Worm (Caenorhabditis elegans): Measurements from ENCODE around the gene F49C5.7.

DNA sequence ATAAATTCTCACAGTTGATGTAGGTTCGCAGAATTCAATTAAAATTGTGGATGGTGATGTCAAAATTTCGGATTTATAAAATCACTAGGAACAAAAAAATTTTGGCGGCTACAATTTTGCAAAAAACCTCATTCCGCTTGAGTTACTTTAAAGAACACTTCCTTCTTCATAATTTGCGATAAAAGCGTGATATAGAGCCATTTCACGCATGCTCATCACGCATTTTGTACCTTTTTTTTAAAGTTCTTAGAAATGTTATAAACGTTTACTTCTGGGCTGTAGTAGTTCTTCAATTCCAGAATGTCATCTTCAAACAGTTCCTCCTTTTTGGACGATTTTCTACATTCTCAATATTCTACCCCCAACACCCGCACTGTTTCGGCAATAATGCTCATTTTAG, 38.0 kb upstream of the F49C5.7 start, which contains the start of gene srx-119:
- TF ChIP-seq B0310.2 (tag; optimal IDR thresholded peaks at IDR 0.05), result no peak
- TF ChIP-seq scrt-1 (GFP tag; IDR thresholded peaks at IDR 0.05), result no peak
- TF ChIP-seq aly-1 (tag; optimal IDR thresholded peaks at IDR 0.05), result no peak
- no peak for TF ChIP-seq tbx-37 (GFP tag; conservative IDR thresholded peaks at IDR 0.05)
- TF ChIP-seq hmbx-1 (tag; optimal IDR thresholded peaks at IDR 0.05), result no peak
- no peak for TF ChIP-seq ama-1 (optimal IDR thresholded peaks at IDR 0.05)
- TF ChIP-seq ets-7 (tag; optimal IDR thresholded peaks at IDR 0.05), result no peak
- no peak for TF ChIP-seq sea-1 (GFP tag; conservative IDR thresholded peaks at IDR 0.05)
- no peak for TF ChIP-seq tra-4 (tag; optimal IDR thresholded peaks at IDR 0.05)
- TF ChIP-seq flt-1 (GFP tag; IDR thresholded peaks at IDR 0.05), result no peak
- TF ChIP-seq F13C5.2 (tag; optimal IDR thresholded peaks at IDR 0.05), result no peak
